Fruit fly (Drosophila melanogaster) whole organism, embryonic: ENCODE results near the gene CG17470.

Experiments used
- Atf3 ChIP-seq: fragments of 200-800 bp; sonication (Bioruptor generic); optimal IDR thresholded peaks from 3 replicates; lab custom pipeline; 2016; ENCODE audit warnings: missing biosample characterization, missing genetic modification characterization
- BEAF-32 ChIP-seq: fragments of 200-800 bp; sonication (Bioruptor generic); optimal IDR thresholded peaks from 3 replicates; lab custom pipeline; 2017; ENCODE audit warnings: missing biosample characterization, missing genetic modification characterization, mild to moderate bottlenecking, moderate library complexity, missing genetic modification reagents
- CG10366 ChIP-seq: fragments of 200-800 bp; sonication (Bioruptor generic); IDR thresholded peaks from 2 replicates; pipeline ENCODE4 v1.3.6; 2022; ENCODE audit warnings: missing biosample characterization, missing genetic modification characterization
- CG11093 ChIP-seq: fragments of 200-800 bp; sonication (Bioruptor generic); IDR thresholded peaks from 3 replicates; pipeline ENCODE4 v1.3.6; 2022; ENCODE audit warnings: missing biosample characterization, missing genetic modification characterization
- CG13894 ChIP-seq: fragments of 200-800 bp; sonication (Bioruptor generic); optimal IDR thresholded peaks from 3 replicates; lab custom pipeline; 2018; ENCODE audit warnings: missing biosample characterization, mild to moderate bottlenecking, missing genetic modification characterization, moderate library complexity
- CG17359 ChIP-seq: fragments of 200-800 bp; sonication (Bioruptor generic); optimal IDR thresholded peaks from 3 replicates; lab custom pipeline; 2018; ENCODE audit warnings: missing biosample characterization, mild to moderate bottlenecking, missing genetic modification characterization, moderate library complexity
- CG17568 ChIP-seq: fragments of 200-800 bp; sonication (Bioruptor generic); optimal IDR thresholded peaks from 2 replicates; lab custom pipeline; 2018; ENCODE audit warnings: missing biosample characterization, mild to moderate bottlenecking, missing genetic modification characterization, moderate library complexity
- CG2120 ChIP-seq: fragments of 200-800 bp; sonication (Bioruptor generic); optimal IDR thresholded peaks from 3 replicates; lab custom pipeline; 2016; ENCODE audit warnings: missing biosample characterization, missing genetic modification characterization
- CG2678 ChIP-seq: fragments of 200-800 bp; sonication (Bioruptor generic); optimal IDR thresholded peaks from 3 replicates; lab custom pipeline; 2019; ENCODE audit warnings: missing biosample characterization, mild to moderate bottlenecking, missing genetic modification characterization, moderate library complexity
- CG3838 ChIP-seq: fragments of 200-800 bp; sonication (Bioruptor generic); optimal IDR thresholded peaks from 3 replicates; lab custom pipeline; 2016; ENCODE audit warnings: missing biosample characterization, missing genetic modification characterization
- CG4854 ChIP-seq: fragments of 200-800 bp; sonication (Bioruptor generic); optimal IDR thresholded peaks from 2 replicates; lab custom pipeline; 2016; ENCODE audit warnings: missing biosample characterization, missing genetic modification characterization, inconsistent platforms
- CG6854 ChIP-seq: fragments of 200-800 bp; sonication (Bioruptor generic); optimal IDR thresholded peaks from 3 replicates; lab custom pipeline; 2017; ENCODE audit warnings: missing biosample characterization, mild to moderate bottlenecking, missing genetic modification characterization
- CG7839 ChIP-seq: fragments of 200-800 bp; sonication (Bioruptor generic); optimal IDR thresholded peaks from 3 replicates; lab custom pipeline; 2018; ENCODE audit warnings: missing biosample characterization, mild to moderate bottlenecking, missing genetic modification characterization, moderate library complexity
- CG9437 ChIP-seq: fragments of 200-800 bp; sonication (Bioruptor generic); optimal IDR thresholded peaks from 2 replicates; lab custom pipeline; 2018; ENCODE audit warnings: missing biosample characterization, mild to moderate bottlenecking, missing genetic modification characterization
- CG9817 ChIP-seq: fragments of 200-800 bp; sonication (Bioruptor generic); optimal IDR thresholded peaks from 2 replicates; lab custom pipeline; 2018; ENCODE audit warnings: missing biosample characterization, mild to moderate bottlenecking, missing genetic modification characterization, moderate library complexity
- CG9932 ChIP-seq: fragments of 200-800 bp; sonication (Bioruptor generic); IDR thresholded peaks from 2 replicates; pipeline ENCODE4 v1.3.6; 2022; ENCODE audit warnings: missing biosample characterization, missing genetic modification characterization
- Doc2 ChIP-seq: fragments of 200-800 bp; sonication (Bioruptor generic); IDR thresholded peaks from 2 replicates; pipeline ENCODE4 v1.3.6; 2022; ENCODE audit warnings: missing biosample characterization, missing genetic modification characterization
- E2f2 ChIP-seq: fragments of 200-800 bp; sonication (Bioruptor generic); IDR thresholded peaks from 2 replicates; pipeline ENCODE4 v1.3.6; 2022; ENCODE audit warnings: missing biosample characterization, missing genetic modification characterization
- Eip74EF ChIP-seq, 2 experiments: fragments of 200-800 bp in 1 of 2; fragments of >200 bp in 1 of 2; sonication (Bioruptor generic) in 1 of 2; optimal IDR thresholded peaks; 2 replicates each; lab custom pipeline; 2017 to 2019; ENCODE audit warnings: missing biosample characterization in 2 of 2, missing genetic modification characterization in 2 of 2, mild to moderate bottlenecking in 1 of 2, moderate library complexity in 1 of 2
- Ets97D ChIP-seq: fragments of 200-800 bp; sonication (Bioruptor generic); optimal IDR thresholded peaks from 3 replicates; lab custom pipeline; 2016; ENCODE audit warnings: missing biosample characterization, missing genetic modification characterization
- Hmr ChIP-seq: fragments of 200-800 bp; sonication (Bioruptor generic); optimal IDR thresholded peaks from 3 replicates; lab custom pipeline; 2017; ENCODE audit warnings: mild to moderate bottlenecking, missing biosample characterization, missing genetic modification reagents, missing genetic modification characterization
- Nf-YB ChIP-seq: fragments of 200-800 bp; sonication (Bioruptor generic); optimal IDR thresholded peaks from 3 replicates; lab custom pipeline; 2019; ENCODE audit warnings: missing biosample characterization, mild to moderate bottlenecking, missing genetic modification characterization, moderate library complexity
- Pdp1 ChIP-seq, 2 experiments: fragments of 200-800 bp; sonication (Bioruptor generic); optimal IDR thresholded peaks; 3 replicates each; lab custom pipeline; 2016; ENCODE audit warnings: missing biosample characterization in 2 of 2, missing genetic modification characterization in 2 of 2, mild to moderate bottlenecking in 1 of 2, moderate library complexity in 1 of 2
- Rfx ChIP-seq: fragments of 200-800 bp; sonication (Bioruptor generic); IDR thresholded peaks from 2 replicates; pipeline ENCODE4 v1.3.6; 2022; ENCODE audit warnings: missing biosample characterization, missing genetic modification characterization
- Spps ChIP-seq: fragments of 200-800 bp; sonication (Bioruptor generic); optimal IDR thresholded peaks from 2 replicates; lab custom pipeline; 2018; ENCODE audit warnings: missing biosample characterization, mild to moderate bottlenecking, missing genetic modification characterization
- abd-A ChIP-seq: fragments of 200-800 bp; sonication (Bioruptor generic); optimal IDR thresholded peaks from 3 replicates; lab custom pipeline; 2019; ENCODE audit warnings: missing biosample characterization, mild to moderate bottlenecking, missing genetic modification characterization, moderate library complexity
- ato ChIP-seq: fragments of 200-800 bp; sonication (Bioruptor generic); IDR thresholded peaks from 2 replicates; pipeline ENCODE4 v1.3.6; 2022; ENCODE audit warnings: missing biosample characterization, missing genetic modification characterization; ENCODE audit not compliant: partially characterized antibody
- cad ChIP-seq: fragments of >200 bp; optimal IDR thresholded peaks from 2 replicates; lab custom pipeline; 2017; ENCODE audit warnings: missing biosample characterization, missing genetic modification characterization
- cg ChIP-seq: fragments of 200-800 bp; sonication (Bioruptor generic); optimal IDR thresholded peaks from 3 replicates; lab custom pipeline; 2019; ENCODE audit warnings: missing biosample characterization, mild to moderate bottlenecking, missing genetic modification characterization, moderate library complexity
- crp ChIP-seq, 2 experiments: fragments of 200-800 bp; sonication (Bioruptor generic); optimal IDR thresholded peaks; 2 replicates in 1 of 2; 3 replicates in 1 of 2; lab custom pipeline; 2017; ENCODE audit warnings: missing biosample characterization in 2 of 2, missing genetic modification characterization in 2 of 2, mild to moderate bottlenecking in 1 of 2, moderate library complexity in 1 of 2
- fd3F ChIP-seq: fragments of 200-800 bp; sonication (Bioruptor generic); optimal IDR thresholded peaks from 2 replicates; lab custom pipeline; 2018; ENCODE audit warnings: missing biosample characterization, mild to moderate bottlenecking, missing genetic modification characterization, moderate library complexity
- fru ChIP-seq: fragments of >200 bp; optimal IDR thresholded peaks from 2 replicates; lab custom pipeline; 2017
- fu2 ChIP-seq: fragments of 200-800 bp; sonication (Bioruptor generic); optimal IDR thresholded peaks from 2 replicates; lab custom pipeline; 2016; ENCODE audit warnings: missing biosample characterization, missing genetic modification characterization
- gro ChIP-seq: fragments of 200-800 bp; sonication (Bioruptor generic); optimal IDR thresholded peaks from 2 replicates; lab custom pipeline; 2016; ENCODE audit warnings: missing biosample characterization, missing genetic modification characterization
- hb ChIP-seq: fragments of 200-800 bp; sonication (Bioruptor generic); IDR thresholded peaks from 3 replicates; pipeline ENCODE4 v1.3.6; 2022; ENCODE audit warnings: missing biosample characterization, missing genetic modification characterization; ENCODE audit not compliant: partially characterized antibody
- insv ChIP-seq, 2 experiments: fragments of 200-800 bp; sonication (Bioruptor generic); optimal IDR thresholded peaks; 3 replicates each; lab custom pipeline; 2016 to 2018; ENCODE audit warnings: missing biosample characterization in 2 of 2, missing genetic modification characterization in 2 of 2
- kni ChIP-seq: fragments of 200-800 bp; sonication (Bioruptor generic); optimal IDR thresholded peaks from 3 replicates; lab custom pipeline; 2017; ENCODE audit warnings: mild to moderate bottlenecking, missing biosample characterization, missing genetic modification reagents, missing genetic modification characterization
- maf-S ChIP-seq: fragments of 200-800 bp; sonication (Bioruptor generic); optimal IDR thresholded peaks from 2 replicates; lab custom pipeline; 2016; ENCODE audit warnings: missing biosample characterization, missing genetic modification characterization
- oc ChIP-seq: fragments of 200-800 bp; sonication (Bioruptor generic); optimal IDR thresholded peaks from 2 replicates; lab custom pipeline; 2018; ENCODE audit warnings: missing biosample characterization, mild to moderate bottlenecking, missing genetic modification characterization, moderate library complexity
- pnt ChIP-seq: fragments of 200-800 bp; sonication (Bioruptor generic); optimal IDR thresholded peaks from 3 replicates; lab custom pipeline; 2016; ENCODE audit warnings: missing biosample characterization, missing genetic modification characterization
- row ChIP-seq: fragments of 200-800 bp; sonication (Bioruptor generic); IDR thresholded peaks from 3 replicates; pipeline ENCODE4 v1.3.6; 2022; ENCODE audit warnings: missing biosample characterization, missing genetic modification characterization
- scrt ChIP-seq: fragments of 200-800 bp; sonication (Bioruptor generic); optimal IDR thresholded peaks from 2 replicates; lab custom pipeline; 2018; ENCODE audit warnings: missing biosample characterization, mild to moderate bottlenecking, missing genetic modification characterization, moderate library complexity
- tgo ChIP-seq: fragments of 200-800 bp; sonication (Bioruptor generic); IDR thresholded peaks from 3 replicates; pipeline ENCODE4 v1.3.6; 2022; ENCODE audit warnings: missing biosample characterization, missing genetic modification characterization
- wdn ChIP-seq: fragments of 200-800 bp; sonication (Bioruptor generic); IDR thresholded peaks from 2 replicates; pipeline ENCODE4 v1.3.6; 2022; ENCODE audit warnings: missing biosample characterization, missing genetic modification characterization

CG17470 gene

dm6 chr2L:20638413-20638812 is 4.6 kb downstream of the CG17470 start (continued):
- TF ChIP-seq E2f2 (GFP tag; lab: Robert Waterston, UW) (peak; percentile 99), Hmr (peak; percentile 76), CG17359 (tag; lab: Kevin White, UChicago) (no peak), CG2678 (tag; lab: Kevin White, UChicago) (no peak), crp (GFP tag; optimal IDR thresholded peaks at IDR 0.05; lab: Kevin White, UChicago) (peak in 1 of 2 experiments; percentile 52), CG9817 (tag; lab: Kevin White, UChicago) (no peak), Spps (tag; lab: Kevin White, UChicago) (no peak), BEAF-32 (GFP tag; lab: Kevin White, UChicago) (peak; percentile 29)

- no peak for TF ChIP-seq CG11093 (GFP tag; lab: Robert Waterston, UW)
- TF ChIP-seq Eip74EF (GFP tag; optimal IDR thresholded peaks at IDR 0.05; lab: Kevin White, UChicago), result no peak
- no peak for TF ChIP-seq CG10366 (GFP tag; lab: Robert Waterston, UW)
- no peak for TF ChIP-seq cg
- TF ChIP-seq gro (GFP tag; lab: Kevin White, UChicago), result no peak
- TF ChIP-seq Pdp1 (GFP tag; optimal IDR thresholded peaks at IDR 0.05; lab: Kevin White, UChicago), result no peak
- TF ChIP-seq hb, result no peak
- no peak for TF ChIP-seq pnt (GFP tag; lab: Kevin White, UChicago)
- no peak for TF ChIP-seq fru
- TF ChIP-seq Rfx (GFP tag; lab: Robert Waterston, UW), result no peak
- TF ChIP-seq CG17568, result no peak
- no peak for TF ChIP-seq CG4854 (GFP tag; lab: Kevin White, UChicago)
Measured at dm6 chr2L:20634215-20634614, 8.8 kb downstream of the CG17470 start, which contains the start of gene CG17472. Gene CG17472, plus strand, starts transcription at chr2L:20634515.

DNA sequence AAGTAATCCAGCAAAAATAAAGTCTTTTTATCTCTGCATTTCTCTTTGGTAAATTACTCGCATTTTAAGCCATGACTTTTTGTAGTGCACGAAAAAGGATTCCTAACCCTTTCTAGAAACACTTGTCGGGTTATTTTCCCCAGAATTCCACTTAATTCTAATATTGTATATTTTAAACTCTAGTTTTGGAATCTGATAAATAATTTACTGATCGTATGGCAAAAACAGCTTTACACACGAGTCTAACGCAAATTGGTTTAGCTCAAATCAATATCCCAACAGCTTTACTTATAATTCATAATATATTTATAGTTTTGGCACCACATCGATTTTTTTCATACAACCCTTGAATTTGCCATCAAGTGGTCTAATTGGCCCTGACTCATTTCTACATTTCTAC is 28.8 kb downstream of the CG17470 start, which contains the start of gene CG15475:
CG15475 (plus strand) TSS at position 301 of the 400 bp plus-strand sequence.
- TF ChIP-seq CG7839 (tag; lab: Kevin White, UChicago) (no peak), CG6854 (GFP tag; lab: Kevin White, UChicago) (no peak)
- TF ChIP-seq, all 482 proteins: peak for 0

DNA sequence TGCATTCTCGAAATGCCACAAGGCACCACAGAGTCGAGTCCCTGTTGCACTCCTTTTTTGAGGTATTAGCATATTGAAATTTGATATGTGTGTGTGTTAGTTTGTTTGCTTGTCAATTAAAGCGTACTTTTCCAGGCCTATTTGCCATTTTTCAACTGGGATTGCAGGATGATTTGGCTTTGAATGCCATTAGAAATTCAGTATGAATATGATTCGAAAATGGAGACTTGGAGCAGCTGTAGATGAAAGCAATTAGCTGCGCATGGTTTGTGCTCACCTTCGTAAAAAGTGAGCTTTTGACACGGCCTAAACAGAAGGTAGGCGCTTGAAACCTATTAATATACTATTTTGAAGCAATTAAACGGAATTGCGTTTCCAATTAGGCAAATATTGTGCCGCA is 38.9 kb downstream of the CG17470 start, which contains the start of gene CG31677:
CG31677 (minus strand) TSS at position 101 of the 400 bp plus-strand sequence.
- TF ChIP-seq Ets97D (no peak), CG3838 (no peak), cad (GFP tag; lab: Kevin White, UChicago) (no peak), Pdp1 (GFP tag; optimal IDR thresholded peaks at IDR 0.05; lab: Kevin White, UChicago) (no peak), scrt (no peak)

DNA sequence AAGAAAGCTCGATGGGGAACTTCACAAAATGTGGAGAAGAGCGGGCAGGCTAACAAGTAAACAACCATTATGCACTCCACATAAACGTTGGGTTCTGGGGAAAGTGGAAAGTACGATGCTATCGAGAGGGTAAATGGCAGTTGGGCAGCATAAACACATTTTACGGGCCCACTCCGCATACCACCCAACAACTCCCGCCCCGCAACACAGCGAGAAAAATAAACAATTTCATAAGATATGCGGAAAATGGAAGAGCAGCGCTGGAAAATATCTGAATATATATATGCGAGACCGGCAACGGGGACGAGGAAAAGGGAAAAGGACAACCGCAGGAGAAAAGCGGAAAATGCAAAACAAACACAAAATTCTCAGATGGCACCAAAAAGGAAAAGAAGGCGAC is 41.8 kb downstream of the CG17470 start:
- no peak for TF ChIP-seq tgo (GFP tag; lab: Robert Waterston, UW)
- TF ChIP-seq CG9932 (GFP tag; lab: Robert Waterston, UW), result 0 out of 2 replicates have a peak, but pooled peaks have one; percentile 14
- 0 out of 3 replicates have a peak, but pooled peaks have one; percentile 21 for TF ChIP-seq row (GFP tag; lab: Robert Waterston, UW)
- TF ChIP-seq Atf3 (GFP tag; lab: Kevin White, UChicago), result no peak
- no peak for TF ChIP-seq fu2 (GFP tag; lab: Kevin White, UChicago)
- peak; percentile 72 for TF ChIP-seq abd-A (tag; lab: Kevin White, UChicago)
- TF ChIP-seq insv (GFP tag; optimal IDR thresholded peaks at IDR 0.05; lab: Kevin White, UChicago), result no peak
- TF ChIP-seq fd3F (GFP tag; lab: Kevin White, UChicago), result no peak
- no peak for TF ChIP-seq maf-S
- TF ChIP-seq wdn, result no peak
- TF ChIP-seq CG2120 (GFP tag; lab: Kevin White, UChicago), result no peak
- no peak for TF ChIP-seq CG10366 (GFP tag; lab: Robert Waterston, UW)
- no peak for TF ChIP-seq kni (GFP tag; lab: Kevin White, UChicago)
- TF ChIP-seq Rfx (GFP tag; lab: Robert Waterston, UW), result no peak
- TF ChIP-seq oc (tag; lab: Kevin White, UChicago), result no peak
- TF ChIP-seq CG9817 (tag; lab: Kevin White, UChicago), result no peak
- TF ChIP-seq ato (GFP tag; lab: Robert Waterston, UW), result no peak
- no peak for TF ChIP-seq Doc2 (GFP tag; lab: Robert Waterston, UW)
- no peak for TF ChIP-seq Nf-YB (GFP tag; lab: Kevin White, UChicago)
- TF ChIP-seq CG9437 (GFP tag; lab: Kevin White, UChicago), result no peak
- peak; percentile 59 for TF ChIP-seq CG13894
